Fruit fly (Drosophila melanogaster): Measurements from ENCODE around the gene CG15478.

Gene CG15478

DNA sequence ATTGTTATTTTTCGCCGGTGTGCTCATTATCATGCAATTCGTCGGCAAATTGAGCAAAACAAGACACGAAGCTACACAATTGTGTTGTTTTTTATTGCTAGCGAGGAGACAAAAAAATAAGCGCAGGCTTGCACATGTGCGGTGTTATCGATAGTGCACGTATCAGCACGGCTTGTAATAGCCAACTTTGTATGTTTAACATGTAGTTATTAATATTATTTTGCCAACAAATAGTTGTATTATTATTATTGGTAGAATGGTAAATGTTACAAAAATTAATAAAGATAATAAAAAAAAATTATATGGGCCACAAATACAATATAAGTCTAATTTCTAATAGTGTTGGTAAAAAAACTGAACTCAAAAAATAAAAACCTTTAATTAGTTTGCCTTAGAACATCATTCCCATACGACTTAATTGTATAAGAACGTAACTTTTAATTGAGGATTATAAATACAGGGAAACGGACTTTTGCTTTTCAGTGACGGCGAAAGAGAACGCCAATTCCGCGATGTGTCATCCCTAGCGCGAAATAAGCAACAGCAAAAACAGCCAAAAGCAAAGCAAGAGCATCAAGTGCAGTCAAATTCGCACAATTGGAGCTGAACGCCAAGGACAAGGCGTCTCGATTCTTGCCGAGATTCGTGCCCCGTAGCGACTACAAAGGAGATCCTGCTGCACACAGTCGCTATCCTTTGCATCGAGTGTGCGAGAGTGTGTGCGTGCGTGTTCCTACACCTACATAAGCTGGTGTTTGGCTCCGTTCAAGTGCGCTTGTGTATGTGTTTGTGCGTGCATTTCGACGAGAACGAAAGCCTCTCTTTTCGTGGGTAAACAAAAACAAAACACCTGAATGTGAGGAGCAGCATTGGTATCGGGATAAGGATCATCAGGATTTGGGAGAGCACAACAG, 10.8 kb upstream of the CG15478 start, which contains the start of the genes NELF-B and CG12155 (continued):
- TF ChIP-seq her (GFP tag; optimal IDR thresholded peaks at IDR 0.05) (no peak), NFAT (GFP tag; IDR thresholded peaks at IDR 0.05) (0 out of 2 replicates have a peak, but pooled peaks have one; percentile 45), pros (GFP tag; optimal IDR thresholded peaks at IDR 0.05) (no peak), kah (GFP tag; optimal IDR thresholded peaks at IDR 0.05) (no peak), CG12942 (GFP tag; optimal IDR thresholded peaks at IDR 0.05) (peak; percentile 32), ewg (GFP tag; optimal IDR thresholded peaks at IDR 0.05) (peak; percentile 45), Xrp1 (GFP tag; IDR thresholded peaks at IDR 0.05) (peak; percentile 9; the same call in 1 of the 2 replicates), yki (optimal IDR thresholded peaks at IDR 0.05) (no peak), CG9609 (GFP tag; optimal IDR thresholded peaks at IDR 0.05) (peak; percentile 23), mam (GFP tag; optimal IDR thresholded peaks at IDR 0.05) (peak; percentile 35), lilli (GFP tag; optimal IDR thresholded peaks at IDR 0.05) (peak; percentile 65), CG1233 (GFP tag; optimal IDR thresholded peaks at IDR 0.05) (peak; percentile 43), Dip3 (GFP tag; optimal IDR thresholded peaks at IDR 0.05) (peak; percentile 30), BEAF-32 (GFP tag; optimal IDR thresholded peaks at IDR 0.05) (peak; percentile 80), row (GFP tag; IDR thresholded peaks at IDR 0.05) (peak; percentile 83), CG4617 (GFP tag; optimal IDR thresholded peaks at IDR 0.05; ENCODE audit: borderline replicate concordance) (peak; percentile 7), zfh2 (GFP tag; optimal IDR thresholded peaks at IDR 0.05) (peak; percentile 23), E2f1 (GFP tag; IDR thresholded peaks at IDR 0.05) (0 out of 2 replicates have a peak, but pooled peaks have one; percentile 0), PHDP (tag; optimal IDR thresholded peaks at IDR 0.05) (no peak), ranshi (GFP tag; IDR thresholded peaks at IDR 0.05) (peak; percentile 22; the same call in 1 of the 2 replicates), Ets65A (GFP tag) (peak; percentile 31), CG10654 (GFP tag; optimal IDR thresholded peaks at IDR 0.05) (peak; percentile 41), klu (GFP tag; IDR thresholded peaks at IDR 0.05) (0 out of 2 replicates have a peak, but pooled peaks have one; percentile 33), MBD-R2 (GFP tag; IDR thresholded peaks at IDR 0.05) (peak; percentile 77), CG4820 (GFP tag; optimal IDR thresholded peaks at IDR 0.05) (peak; percentile 40), Fer3 (tag; optimal IDR thresholded peaks at IDR 0.05) (peak; percentile 4), CG17802 (tag; optimal IDR thresholded peaks at IDR 0.05) (peak; percentile 9), bigmax (GFP tag; optimal IDR thresholded peaks at IDR 0.05) (no peak), fd96Cb (tag; optimal IDR thresholded peaks at IDR 0.05) (peak; percentile 19), gce (GFP tag; IDR thresholded peaks at IDR 0.05) (no peak), CG13287 (GFP tag; IDR thresholded peaks at IDR 0.05; ENCODE audit: partially characterized antibody) (peak; percentile 54), bbx (GFP tag; IDR thresholded peaks at IDR 0.05; ENCODE audit: partially characterized antibody) (peak; percentile 44; the same call in 1 of the 2 replicates), unc-4 (GFP tag; IDR thresholded peaks at IDR 0.05; ENCODE audit: partially characterized antibody) (peak; percentile 48; the same call in 1 of the 2 replicates), CG1602 (GFP tag; optimal IDR thresholded peaks at IDR 0.05) (peak; percentile 51), CG16815 (GFP tag; optimal IDR thresholded peaks at IDR 0.05) (peak; percentile 31), Bdp1 (GFP tag; optimal IDR thresholded peaks at IDR 0.05) (peak; percentile 8), CG13775 (GFP tag; optimal IDR thresholded peaks at IDR 0.05) (peak; percentile 78), CG6689 (GFP tag; IDR thresholded peaks at IDR 0.05) (peak; percentile 50; the same call in 1 of the 2 replicates), CG7928 (GFP tag; optimal IDR thresholded peaks at IDR 0.05) (no peak), CG2120 (GFP tag; optimal IDR thresholded peaks at IDR 0.05) (peak; percentile 49), Hr78 (GFP tag; optimal IDR thresholded peaks at IDR 0.05) (no peak), CG12391 (tag; optimal IDR thresholded peaks at IDR 0.05) (peak; percentile 59), CG2712 (tag; optimal IDR thresholded peaks at IDR 0.05) (peak; percentile 67), bab2 (GFP tag; optimal IDR thresholded peaks at IDR 0.05) (peak; percentile 4), sug (tag; optimal IDR thresholded peaks at IDR 0.05) (peak; percentile 66), Dref (GFP tag; IDR thresholded peaks at IDR 0.05) (peak; percentile 70), CG13123 (GFP tag; optimal IDR thresholded peaks at IDR 0.05) (peak; percentile 35), cg (GFP tag; optimal IDR thresholded peaks at IDR 0.05) (peak; percentile 81)

Data from whole organism, embryonic.